Worm (Caenorhabditis elegans): ENCODE results near the gene F18A11.3.

DNA sequence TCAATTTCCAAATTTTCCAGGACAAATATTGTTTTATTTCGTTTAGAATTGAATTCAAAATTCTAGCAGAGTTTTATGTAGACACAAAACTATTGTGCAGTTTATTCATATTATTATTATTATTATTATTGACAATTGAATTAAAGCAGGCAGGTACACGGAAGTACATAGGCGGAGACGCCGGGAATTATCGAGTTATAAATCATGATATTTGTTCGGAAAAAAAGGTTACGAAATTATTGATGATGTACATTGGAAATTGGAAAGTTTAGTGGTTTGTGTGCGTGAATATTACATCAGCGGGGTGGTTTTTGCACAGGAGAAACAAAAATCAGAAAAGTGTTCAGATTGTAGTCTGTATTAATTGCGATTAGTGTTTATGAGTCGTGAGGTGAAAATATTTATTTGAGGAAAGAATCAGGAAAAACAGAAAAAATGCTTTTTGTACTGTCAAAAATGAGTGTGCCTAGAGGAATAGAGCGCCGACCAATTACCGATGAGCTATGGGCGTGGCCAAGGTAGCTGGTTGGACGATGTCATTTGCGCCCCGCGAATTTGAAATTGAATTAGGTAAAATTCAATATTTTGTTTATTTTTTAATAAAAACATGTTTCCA is 39.8 kb upstream of the F18A11.3 start:
- TF ChIP-seq snpc-4 (tag; optimal IDR thresholded peaks at IDR 0.05) (no peak), skn-1 (tag; optimal IDR thresholded peaks at IDR 0.05) (no peak), aha-1 (tag) (no peak), lin-39 (tag; optimal IDR thresholded peaks at IDR 0.05) (no peak), aly-2 (tag; optimal IDR thresholded peaks at IDR 0.05) (no peak)

Data from whole organism, L4 larva.